Fruit fly (Drosophila melanogaster): ENCODE data around the gene CG14042.

CG14042 gene

DNA sequence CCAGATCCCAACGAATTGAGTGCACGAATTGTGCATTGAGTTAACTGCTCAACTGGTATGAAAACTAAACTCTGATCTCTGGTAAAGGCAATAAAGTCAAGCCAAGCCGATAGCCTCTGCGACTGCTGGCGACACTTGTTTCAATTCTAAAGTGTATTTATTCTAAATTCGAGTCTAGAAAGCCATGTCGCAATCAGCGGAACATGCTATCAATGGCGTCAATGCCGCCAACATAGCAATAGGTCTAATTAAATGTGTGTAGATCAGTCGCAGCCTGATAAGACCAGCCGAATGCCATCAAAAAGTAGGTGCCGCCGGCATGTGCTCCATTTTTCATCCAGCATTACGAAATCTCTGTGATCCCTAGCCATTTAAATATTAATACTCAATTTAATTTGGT is 12.0 kb upstream of the CG14042 start:
- TF ChIP-seq CG32121 (GFP tag; IDR thresholded peaks at IDR 0.05) (no peak), rn (GFP tag; IDR thresholded peaks at IDR 0.05) (no peak), CG10348 (GFP tag; IDR thresholded peaks at IDR 0.05) (no peak), CG13204 (GFP tag; optimal IDR thresholded peaks at IDR 0.05) (no peak), EcR (GFP tag; optimal IDR thresholded peaks at IDR 0.05) (no peak), CG9948 (tag; optimal IDR thresholded peaks at IDR 0.05) (no peak), CG15710 (tag; optimal IDR thresholded peaks at IDR 0.05) (no peak), fd96Ca (GFP tag; IDR thresholded peaks at IDR 0.05) (no peak), CG8301 (tag; optimal IDR thresholded peaks at IDR 0.05) (no peak), Snoo (tag; optimal IDR thresholded peaks at IDR 0.05) (no peak), Ets98B (GFP tag; IDR thresholded peaks at IDR 0.05) (no peak), CG4496 (GFP tag; IDR thresholded peaks at IDR 0.05) (no peak), Pif1B (GFP tag; optimal IDR thresholded peaks at IDR 0.05) (no peak), gl (tag; optimal IDR thresholded peaks at IDR 0.05) (no peak), CG12605 (GFP tag; IDR thresholded peaks at IDR 0.05) (no peak), CG8159 (tag; optimal IDR thresholded peaks at IDR 0.05) (no peak), CG34367 (tag; optimal IDR thresholded peaks at IDR 0.05) (no peak), Pif1A (GFP tag; optimal IDR thresholded peaks at IDR 0.05) (no peak), D1 (tag; optimal IDR thresholded peaks at IDR 0.05) (no peak), CG17806 (tag; optimal IDR thresholded peaks at IDR 0.05) (no peak)

DNA sequence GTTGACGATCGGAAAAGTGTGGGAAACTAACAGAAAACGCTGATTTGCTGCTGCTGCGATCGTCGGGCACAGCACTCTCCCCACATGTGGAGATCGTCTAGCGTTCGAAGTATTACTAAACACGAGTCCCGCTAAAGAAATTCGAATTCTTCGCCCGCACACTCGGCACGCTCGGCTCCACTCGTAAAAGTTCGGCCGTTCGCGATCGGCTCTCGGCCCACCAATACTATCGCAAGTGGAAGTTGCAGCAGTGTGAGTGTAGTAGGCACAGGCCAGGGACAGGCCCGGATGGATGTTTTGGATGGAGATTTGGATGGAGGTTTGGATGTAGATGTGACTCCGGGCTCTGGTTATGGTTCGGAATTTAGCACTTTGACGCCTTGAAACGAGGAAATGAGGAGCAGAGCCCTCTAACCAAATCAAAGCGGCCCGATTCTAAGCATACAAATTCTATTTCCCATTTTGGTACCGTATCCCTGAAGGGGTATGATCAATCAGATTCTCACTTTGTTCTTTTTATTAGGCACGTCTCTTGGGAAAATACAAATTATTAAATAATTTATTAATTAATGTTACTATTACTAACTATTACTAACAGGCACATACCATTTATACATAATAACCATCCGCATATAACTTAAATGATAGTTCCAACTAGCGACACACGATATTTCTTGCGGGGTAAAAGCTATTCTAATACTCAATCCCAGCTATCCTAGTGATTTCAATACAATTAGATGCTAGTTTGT is 10.0 kb upstream of the CG14042 start:
- TF ChIP-seq CG32121 (GFP tag; IDR thresholded peaks at IDR 0.05) (peak; percentile 11; the same call in 1 of the 2 replicates), fd96Ca (GFP tag; IDR thresholded peaks at IDR 0.05) (0 out of 3 replicates have a peak, but pooled peaks have one; percentile 32), CG13204 (GFP tag; optimal IDR thresholded peaks at IDR 0.05) (no peak)

DNA sequence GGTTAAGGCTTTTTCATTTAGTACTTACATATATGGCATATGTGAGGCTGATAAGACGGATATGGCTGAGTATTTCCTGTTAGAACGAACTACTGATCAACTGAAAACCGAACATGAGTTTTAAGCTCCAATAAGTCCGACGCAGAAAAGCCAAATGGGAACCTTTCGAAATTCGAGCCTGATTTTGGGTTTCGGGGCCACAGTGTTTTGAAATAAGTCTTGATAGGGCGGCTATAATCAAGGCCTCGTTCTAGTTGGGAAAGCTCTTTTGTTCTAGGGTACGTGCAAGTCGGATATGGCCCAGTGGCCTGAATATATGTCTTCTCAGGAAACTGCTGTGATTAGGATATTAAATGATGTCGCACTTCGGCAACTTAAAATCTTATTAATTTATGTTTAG is 9.4 kb upstream of the CG14042 start, which contains the start of gene vkg:
TSS of gene vkg (minus strand) at position 101 of the 400 bp plus-strand sequence.
- no peak for TF ChIP-seq CG15710 (tag; optimal IDR thresholded peaks at IDR 0.05)
- TF ChIP-seq CG8301 (tag; optimal IDR thresholded peaks at IDR 0.05) = no peak
- no peak for TF ChIP-seq CG10348 (GFP tag; IDR thresholded peaks at IDR 0.05)
- TF ChIP-seq CG17806 (tag; optimal IDR thresholded peaks at IDR 0.05) = no peak
- TF ChIP-seq CG13204 (GFP tag; optimal IDR thresholded peaks at IDR 0.05) = no peak
- no peak for TF ChIP-seq gl (tag; optimal IDR thresholded peaks at IDR 0.05)
- no peak for TF ChIP-seq Snoo (tag; optimal IDR thresholded peaks at IDR 0.05)
- TF ChIP-seq fd96Ca (GFP tag; IDR thresholded peaks at IDR 0.05) = no peak
- TF ChIP-seq Pif1A (GFP tag; optimal IDR thresholded peaks at IDR 0.05) = no peak
- no peak for TF ChIP-seq CG9948 (tag; optimal IDR thresholded peaks at IDR 0.05)
- TF ChIP-seq Ets98B (GFP tag; IDR thresholded peaks at IDR 0.05) = no peak

DNA sequence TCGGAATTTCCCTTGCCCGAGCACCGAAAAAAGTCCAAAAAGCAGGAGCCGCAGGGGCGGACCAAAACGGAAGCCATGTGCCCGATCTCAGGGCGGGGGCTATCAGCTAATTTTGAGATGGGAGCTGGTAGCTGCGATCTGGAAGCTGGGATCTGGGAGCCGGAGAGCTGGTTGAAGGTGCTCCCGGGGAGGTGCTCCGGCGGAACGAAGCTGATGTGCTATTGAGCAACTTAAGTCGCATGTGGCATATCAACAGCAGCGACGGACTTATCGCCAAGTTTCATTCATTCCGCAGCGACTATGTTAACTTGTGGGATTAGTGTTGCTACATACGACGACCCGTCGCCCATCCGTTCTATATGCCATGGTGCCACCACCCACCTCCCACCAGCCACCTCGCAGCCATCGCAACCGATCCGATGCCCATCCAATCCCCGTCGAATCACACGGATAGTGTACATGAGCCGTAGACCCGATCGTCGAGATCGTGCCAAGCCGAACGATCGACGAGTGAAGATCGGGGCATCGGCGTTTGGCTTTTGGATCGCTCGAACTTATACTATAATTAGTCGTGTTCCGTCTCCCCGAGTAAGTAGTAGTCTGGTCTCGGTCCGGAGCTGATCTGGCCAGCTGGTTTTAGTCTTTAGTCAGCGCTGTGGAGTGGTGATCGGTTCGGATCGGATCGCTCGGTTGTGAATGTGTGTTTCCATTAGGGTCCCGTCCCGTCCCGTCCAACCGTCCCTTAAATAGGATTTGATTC is 8.3 kb upstream of the CG14042 start, which contains the start of gene Col4a1:
TSS of gene Col4a1 (plus strand) at position 561 of the 760 bp plus-strand sequence.
- no peak for TF ChIP-seq Ets98B (GFP tag; IDR thresholded peaks at IDR 0.05)
- TF ChIP-seq CG8159 (tag; optimal IDR thresholded peaks at IDR 0.05) = no peak
- TF ChIP-seq rn (GFP tag; IDR thresholded peaks at IDR 0.05) = no peak
- no peak for TF ChIP-seq CG4496 (GFP tag; IDR thresholded peaks at IDR 0.05)
- no peak for TF ChIP-seq CG14655 (GFP tag; optimal IDR thresholded peaks at IDR 0.05)
- no peak for TF ChIP-seq Pif1A (GFP tag; optimal IDR thresholded peaks at IDR 0.05)
- no peak for TF ChIP-seq CG10348 (GFP tag; IDR thresholded peaks at IDR 0.05)
- no peak for TF ChIP-seq CG17806 (tag; optimal IDR thresholded peaks at IDR 0.05)
- no peak for TF ChIP-seq CG13204 (GFP tag; optimal IDR thresholded peaks at IDR 0.05)
- TF ChIP-seq CG12605 (GFP tag; IDR thresholded peaks at IDR 0.05) = no peak
- no peak for TF ChIP-seq CG32121 (GFP tag; IDR thresholded peaks at IDR 0.05)
- no peak for TF ChIP-seq gl (tag; optimal IDR thresholded peaks at IDR 0.05)
- no peak for TF ChIP-seq CG15710 (tag; optimal IDR thresholded peaks at IDR 0.05)
- no peak for TF ChIP-seq Snoo (tag; optimal IDR thresholded peaks at IDR 0.05)
- TF ChIP-seq EcR (GFP tag; optimal IDR thresholded peaks at IDR 0.05) = no peak

DNA sequence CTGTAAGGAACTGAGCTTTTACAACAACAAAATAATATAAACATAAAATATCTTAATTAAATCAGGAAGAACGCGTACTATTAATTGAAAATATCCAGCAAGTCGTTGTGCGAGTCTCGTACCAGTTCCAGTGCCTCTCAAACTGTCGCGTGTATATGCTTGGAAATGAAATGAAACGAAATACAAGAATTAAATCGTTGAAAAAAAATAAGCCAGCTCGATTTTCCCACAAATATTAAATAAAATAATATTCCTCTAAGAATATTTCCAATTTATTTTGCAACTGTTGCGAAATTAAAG is 7.8 kb upstream of the CG14042 start:
- TF ChIP-seq CG17806 (tag; optimal IDR thresholded peaks at IDR 0.05) (no peak), CG15710 (tag; optimal IDR thresholded peaks at IDR 0.05) (no peak), CG4496 (GFP tag; IDR thresholded peaks at IDR 0.05) (no peak), rn (GFP tag; IDR thresholded peaks at IDR 0.05) (no peak), CG14655 (GFP tag; optimal IDR thresholded peaks at IDR 0.05) (no peak), CG12605 (GFP tag; IDR thresholded peaks at IDR 0.05) (no peak), Pif1B (GFP tag; optimal IDR thresholded peaks at IDR 0.05) (no peak), CG10348 (GFP tag; IDR thresholded peaks at IDR 0.05) (no peak), fd96Ca (GFP tag; IDR thresholded peaks at IDR 0.05) (no peak), Ets98B (GFP tag; IDR thresholded peaks at IDR 0.05) (no peak), CG34367 (tag; optimal IDR thresholded peaks at IDR 0.05) (no peak), CG9948 (tag; optimal IDR thresholded peaks at IDR 0.05) (no peak), EcR (GFP tag; optimal IDR thresholded peaks at IDR 0.05) (no peak), CG8159 (tag; optimal IDR thresholded peaks at IDR 0.05) (no peak)

DNA sequence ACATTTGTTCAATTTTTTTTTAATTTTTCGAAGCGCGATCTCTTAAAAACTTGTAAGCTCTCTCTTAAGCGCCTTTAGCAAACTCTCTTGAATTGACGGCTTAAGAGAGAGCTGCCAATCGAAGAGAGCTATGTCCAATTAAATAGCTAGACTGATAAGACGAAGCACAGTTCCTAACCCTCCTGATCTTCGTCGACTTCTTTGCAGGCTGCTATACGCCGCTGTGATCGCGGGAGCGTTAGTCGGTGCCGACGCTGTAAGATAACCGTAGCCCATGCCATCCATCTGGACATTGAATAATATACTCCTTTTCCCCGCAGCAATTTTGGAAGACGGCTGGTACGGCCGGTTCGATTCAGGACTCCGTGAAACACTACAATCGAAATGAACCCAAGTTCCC is 7.0 kb upstream of the CG14042 start:
- TF ChIP-seq CG13204 (GFP tag; optimal IDR thresholded peaks at IDR 0.05) (no peak), CG8159 (tag; optimal IDR thresholded peaks at IDR 0.05) (no peak), EcR (GFP tag; optimal IDR thresholded peaks at IDR 0.05) (no peak), CG34367 (tag; optimal IDR thresholded peaks at IDR 0.05) (no peak), CG15710 (tag; optimal IDR thresholded peaks at IDR 0.05) (no peak), fd96Ca (GFP tag; IDR thresholded peaks at IDR 0.05) (no peak), CG32121 (GFP tag; IDR thresholded peaks at IDR 0.05) (no peak), gl (tag; optimal IDR thresholded peaks at IDR 0.05) (no peak), D1 (tag; optimal IDR thresholded peaks at IDR 0.05) (no peak), CG9948 (tag; optimal IDR thresholded peaks at IDR 0.05) (no peak), Pif1A (GFP tag; optimal IDR thresholded peaks at IDR 0.05) (no peak), CG4496 (GFP tag; IDR thresholded peaks at IDR 0.05) (no peak), Snoo (tag; optimal IDR thresholded peaks at IDR 0.05) (no peak), Ets98B (GFP tag; IDR thresholded peaks at IDR 0.05) (no peak), CG10348 (GFP tag; IDR thresholded peaks at IDR 0.05) (no peak), rn (GFP tag; IDR thresholded peaks at IDR 0.05) (no peak), CG17806 (tag; optimal IDR thresholded peaks at IDR 0.05) (no peak)

Data from whole organism, pupa.